Worm (Caenorhabditis elegans): ENCODE results near the gene dop-3.

dop-3 gene

ce11 chrX:6543665-6544064 is 25.9 kb downstream of the dop-3 start:
- TF ChIP-seq nhr-77 (tag; optimal IDR thresholded peaks at IDR 0.05), result no peak
- no peak for TF ChIP-seq ceh-82 (tag; optimal IDR thresholded peaks at IDR 0.05)
- no peak for TF ChIP-seq ztf-11 (tag; optimal IDR thresholded peaks at IDR 0.05)
- TF ChIP-seq unc-62 (GFP tag; optimal IDR thresholded peaks at IDR 0.05), result no peak
- no peak for TF ChIP-seq elt-1 (tag; optimal IDR thresholded peaks at IDR 0.05)

ce11 chrX:6542692-6543091 is 26.8 kb downstream of the dop-3 start, which contains the start of gene T14E8.2:
T14E8.2 (plus strand) TSS chrX:6542992.
- TF ChIP-seq elt-2 (tag; optimal IDR thresholded peaks at IDR 0.05), result no peak
- no peak for TF ChIP-seq ztf-4 (tag; optimal IDR thresholded peaks at IDR 0.05)
- no peak for TF ChIP-seq nhr-28 (tag; optimal IDR thresholded peaks at IDR 0.05)
- TF ChIP-seq pha-4 (tag; optimal IDR thresholded peaks at IDR 0.05), result no peak
- no peak for TF ChIP-seq hmg-11 (tag; optimal IDR thresholded peaks at IDR 0.05)
- no peak for TF ChIP-seq snpc-4 (tag; optimal IDR thresholded peaks at IDR 0.05)
- no peak for TF ChIP-seq fkh-10 (GFP tag; optimal IDR thresholded peaks at IDR 0.05)
- no peak for TF ChIP-seq nhr-67 (tag; optimal IDR thresholded peaks at IDR 0.05)
- TF ChIP-seq skn-1 (tag; optimal IDR thresholded peaks at IDR 0.05), result no peak
- no peak for TF ChIP-seq R02D3.7 (tag; optimal IDR thresholded peaks at IDR 0.05)
- no peak for TF ChIP-seq nhr-23 (tag; optimal IDR thresholded peaks at IDR 0.05)
- no peak for TF ChIP-seq ceh-82 (tag; optimal IDR thresholded peaks at IDR 0.05)
- no peak for TF ChIP-seq jun-1 (tag; optimal IDR thresholded peaks at IDR 0.05)
- no peak for TF ChIP-seq lsy-12 (tag; optimal IDR thresholded peaks at IDR 0.05)
- no peak for TF ChIP-seq ZK546.5 (tag; optimal IDR thresholded peaks at IDR 0.05)
- no peak for TF ChIP-seq ceh-9 (tag; optimal IDR thresholded peaks at IDR 0.05)
- no peak for TF ChIP-seq aly-2 (tag; optimal IDR thresholded peaks at IDR 0.05)
- no peak for TF ChIP-seq nhr-77 (tag; optimal IDR thresholded peaks at IDR 0.05)
- TF ChIP-seq fkh-2 (tag; optimal IDR thresholded peaks at IDR 0.05), result no peak

- TF ChIP-seq zag-1 (tag; optimal IDR thresholded peaks at IDR 0.05), result no peak
- no peak for TF ChIP-seq ztf-11 (tag; optimal IDR thresholded peaks at IDR 0.05)
- TF ChIP-seq nhr-12 (tag; optimal IDR thresholded peaks at IDR 0.05), result no peak
- no peak for TF ChIP-seq nhr-11 (tag; optimal IDR thresholded peaks at IDR 0.05)
- peak; percentile 88 for TF ChIP-seq elt-2 (tag; optimal IDR thresholded peaks at IDR 0.05)
- TF ChIP-seq nhr-76 (tag; optimal IDR thresholded peaks at IDR 0.05), result no peak
- peak; percentile 23 for TF ChIP-seq jun-1 (tag; optimal IDR thresholded peaks at IDR 0.05)
- TF ChIP-seq egl-5 (tag; optimal IDR thresholded peaks at IDR 0.05), result no peak
- no peak for TF ChIP-seq mdl-1 (tag; optimal IDR thresholded peaks at IDR 0.05)
- TF ChIP-seq pqm-1 (tag; optimal IDR thresholded peaks at IDR 0.05), result peak; percentile 72
- no peak for TF ChIP-seq tbx-2 (tag; optimal IDR thresholded peaks at IDR 0.05)
- TF ChIP-seq pha-4 (tag; optimal IDR thresholded peaks at IDR 0.05), result no peak
- TF ChIP-seq eor-1 (tag; optimal IDR thresholded peaks at IDR 0.05), result no peak
- TF ChIP-seq hmg-11 (tag; optimal IDR thresholded peaks at IDR 0.05), result no peak
- TF ChIP-seq ceh-16 (tag; optimal IDR thresholded peaks at IDR 0.05), result no peak
- no peak for TF ChIP-seq ceh-28 (tag; optimal IDR thresholded peaks at IDR 0.05)
These were observed 31.5 kb downstream of the dop-3 start for ce11 chrX:6538068-6538467.

- peak; percentile 73 for TF ChIP-seq pqm-1 (tag; optimal IDR thresholded peaks at IDR 0.05)
- TF ChIP-seq daf-12 (tag; optimal IDR thresholded peaks at IDR 0.05), result no peak
- peak; percentile 90 for TF ChIP-seq elt-2 (tag; optimal IDR thresholded peaks at IDR 0.05)
These were observed 32.7 kb downstream of the dop-3 start, which contains the start of gene ilys-5 for ce11 chrX:6536701-6537279. ilys-5 (minus strand) TSS chrX:6536840.

ce11 chrX:6533038-6533437 is 36.5 kb downstream of the dop-3 start:
- TF ChIP-seq egl-27 (tag; optimal IDR thresholded peaks at IDR 0.05), result no peak
- peak; percentile 50 for TF ChIP-seq elt-2 (tag; optimal IDR thresholded peaks at IDR 0.05)

DNA sequence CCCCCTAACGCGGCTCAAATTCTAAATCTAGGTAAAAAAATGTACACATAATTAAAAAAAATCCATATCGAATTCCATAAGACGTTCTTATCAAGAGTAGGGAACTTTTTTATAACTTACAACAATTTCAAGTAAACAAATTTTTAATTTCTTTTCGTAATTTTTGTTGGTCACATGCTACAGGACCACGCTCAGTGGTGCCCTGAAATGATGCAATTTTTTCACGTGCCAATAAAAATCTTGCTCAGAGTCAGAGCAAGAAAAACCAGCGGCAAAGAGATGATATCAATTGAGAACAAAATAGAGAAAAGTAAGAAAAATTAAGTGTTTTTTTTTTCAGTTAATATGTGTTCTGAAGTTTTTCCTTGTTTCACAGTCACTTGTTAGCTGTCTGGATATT is 37.6 kb downstream of the dop-3 start:
- TF ChIP-seq zag-1 (tag; optimal IDR thresholded peaks at IDR 0.05), result no peak
- no peak for TF ChIP-seq mdl-1 (tag; optimal IDR thresholded peaks at IDR 0.05)
- TF ChIP-seq nfya-1 (tag; optimal IDR thresholded peaks at IDR 0.05; ENCODE audit: insufficient read depth), result peak; percentile 38
- TF ChIP-seq nhr-11 (tag; optimal IDR thresholded peaks at IDR 0.05), result no peak
- TF ChIP-seq egl-27 (tag; optimal IDR thresholded peaks at IDR 0.05), result no peak
- no peak for TF ChIP-seq sea-2 (GFP tag; optimal IDR thresholded peaks at IDR 0.05)

All from whole organism, L3 larva.